Worm (Caenorhabditis elegans) whole organism, L4/young adult: ENCODE results near the gene cut-5.

ENCODE experiments used
- W03F9.2 ChIP-seq: fragments of 150-350 bp; optimal IDR thresholded peaks from 2 replicates; lab custom pipeline; 2014; ENCODE audit warnings: missing biosample characterization, missing genetic modification characterization
- dao-5 ChIP-seq: sonication (generic microtip); optimal IDR thresholded peaks from 2 replicates; lab custom pipeline; 2016; ENCODE audit warnings: missing genotype, missing genetic modification characterization, moderate library complexity, missing compliant biosample characterization
- him-1 ChIP-seq: sonication (generic microtip); optimal IDR thresholded peaks from 2 replicates; lab custom pipeline; 2016; ENCODE audit warnings: missing genotype, missing genetic modification reagents, missing genetic modification characterization, missing compliant biosample characterization

cut-5 gene

DNA sequence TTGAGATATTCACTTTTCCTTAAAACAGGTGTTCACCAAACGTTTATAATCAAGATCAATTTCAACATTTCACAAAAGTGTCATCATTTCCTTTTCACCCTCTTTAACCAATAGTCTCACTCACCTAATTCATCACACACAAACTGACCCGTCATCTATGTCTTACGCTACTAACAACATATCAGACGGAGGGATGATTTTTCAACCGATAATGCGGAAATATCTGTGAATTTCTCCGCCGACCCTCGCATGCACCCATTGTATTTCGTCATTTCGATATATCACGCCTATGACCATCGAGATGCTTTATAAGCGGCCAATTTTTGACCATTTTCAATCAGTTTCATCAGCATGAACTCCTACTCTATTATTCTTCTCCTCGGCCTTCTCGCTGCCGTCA is 33.8 kb downstream of the cut-5 start, which contains the start of gene fipr-21:
Gene fipr-21 (plus strand): TSS at position 352 of the 400 bp plus-strand sequence.
- no peak for TF ChIP-seq him-1 (tag; lab: Kevin White, UChicago)
- no peak for TF ChIP-seq W03F9.2 (tag; lab: Kevin White, UChicago)
- TF ChIP-seq dao-5 (tag; lab: Kevin White, UChicago): no peak

DNA sequence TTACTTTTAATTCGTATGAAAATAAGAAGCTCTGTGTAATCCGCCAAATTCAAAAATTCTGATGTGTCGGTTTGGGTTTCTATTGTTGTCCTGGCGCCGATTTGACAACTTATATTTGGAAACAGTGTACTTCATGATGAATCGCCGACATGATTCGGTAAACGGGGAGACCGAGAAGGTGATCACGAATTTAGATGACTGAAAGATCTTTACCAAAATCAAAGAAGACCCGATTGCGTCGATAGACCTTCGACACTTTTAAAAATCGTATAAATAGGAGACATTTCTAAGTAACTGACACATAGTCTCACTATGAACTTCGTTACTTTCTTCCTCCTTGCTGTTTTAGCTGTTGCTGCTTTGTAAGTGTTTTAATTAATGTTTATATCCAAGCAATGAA is 35.6 kb downstream of the cut-5 start, which contains the start of gene fip-5:
Gene fip-5 (plus strand): TSS at position 312 of the 400 bp plus-strand sequence.
- no peak for TF ChIP-seq him-1 (tag; lab: Kevin White, UChicago)
- no peak for TF ChIP-seq dao-5 (tag; lab: Kevin White, UChicago)
- TF ChIP-seq W03F9.2 (tag; lab: Kevin White, UChicago): no peak

DNA sequence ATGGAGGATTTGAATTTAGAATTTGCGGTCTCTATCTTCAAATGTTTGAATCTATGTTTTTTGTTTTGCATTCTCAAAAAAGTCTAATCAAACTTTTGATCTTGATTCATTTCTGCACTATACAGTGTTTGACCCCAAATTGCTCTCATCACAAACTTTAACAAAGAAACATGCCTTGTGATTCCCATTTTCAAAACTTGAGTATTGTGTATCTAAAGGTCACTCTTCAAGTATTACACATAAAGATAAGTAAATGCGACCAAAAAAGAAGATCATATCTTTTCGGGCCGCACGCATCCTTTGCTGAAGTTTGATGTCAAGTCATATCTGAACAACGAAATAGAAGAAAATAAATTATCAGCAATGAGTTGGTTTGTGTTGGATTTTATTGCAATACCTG is 36.1 kb downstream of the cut-5 start:
- TF ChIP-seq dao-5 (tag; lab: Kevin White, UChicago) (no peak), him-1 (tag; lab: Kevin White, UChicago) (no peak), W03F9.2 (tag; lab: Kevin White, UChicago) (no peak)

DNA sequence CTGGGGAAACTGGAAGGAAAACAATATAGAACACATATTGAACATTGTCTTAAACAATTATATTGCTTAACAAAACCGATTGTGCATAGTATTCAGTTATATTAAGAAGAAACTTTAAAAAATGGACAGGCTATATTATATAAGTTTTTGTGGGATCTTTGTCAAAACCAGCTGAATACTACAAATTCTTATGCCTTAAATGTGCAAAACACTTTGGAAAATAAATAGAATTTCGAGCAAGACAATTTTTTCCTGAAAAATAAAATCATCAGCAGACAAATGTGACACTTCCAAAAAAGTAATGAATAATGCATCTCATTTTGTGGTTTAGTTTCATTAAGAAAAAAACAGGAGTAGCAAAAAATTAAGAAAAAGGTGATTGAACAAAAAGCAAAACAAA is 40.6 kb downstream of the cut-5 start:
- TF ChIP-seq W03F9.2 (tag; lab: Kevin White, UChicago): no peak
- no peak for TF ChIP-seq dao-5 (tag; lab: Kevin White, UChicago)
- no peak for TF ChIP-seq him-1 (tag; lab: Kevin White, UChicago)

DNA sequence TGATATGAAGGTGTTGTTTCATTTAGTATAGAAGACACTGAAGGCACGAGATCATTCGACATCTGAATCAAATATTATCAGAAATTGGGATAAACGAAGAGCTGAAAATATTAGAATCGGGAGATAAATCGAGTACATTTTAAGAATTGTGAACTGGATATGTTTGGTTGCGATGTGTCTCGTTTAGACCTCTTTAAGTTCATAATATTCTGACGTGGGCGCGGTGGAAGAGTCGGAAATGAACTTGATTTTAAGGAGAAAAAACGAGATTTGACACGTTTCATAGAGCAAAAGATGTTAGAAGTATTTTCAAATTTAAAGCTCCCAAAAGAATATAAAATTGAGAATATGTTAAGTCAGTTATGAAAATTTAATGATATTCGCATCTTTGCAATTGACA is 52.4 kb downstream of the cut-5 start, which contains the start of gene npr-6:
Gene npr-6 (minus strand): TSS at position 101 of the 400 bp plus-strand sequence.
- no peak for TF ChIP-seq W03F9.2 (tag; lab: Kevin White, UChicago)
- TF ChIP-seq him-1 (tag; lab: Kevin White, UChicago): no peak
- no peak for TF ChIP-seq dao-5 (tag; lab: Kevin White, UChicago)
